Worm (Caenorhabditis elegans): Measurements from ENCODE around the gene C25F9.16.

The C25F9.16 gene

ce11 chrV:19416475-19416874, 17.7 kb upstream of the C25F9.16 start, which contains the start of the genes C25F9.4 and C25F9.9:
Gene C25F9.4 (minus strand): TSS chrV:19416575.
Gene C25F9.9 (plus strand): TSS chrV:19416611.
- TF ChIP-seq nhr-76 (tag; optimal IDR thresholded peaks at IDR 0.05) (no peak), daf-8 (GFP tag; IDR thresholded peaks at IDR 0.05) (no peak), nhr-42 (GFP tag; IDR thresholded peaks at IDR 0.05) (no peak), ceh-44 (GFP tag; IDR thresholded peaks at IDR 0.05) (no peak), pqm-1 (tag; optimal IDR thresholded peaks at IDR 0.05) (peak; percentile 41), zip-11 (GFP tag; IDR thresholded peaks at IDR 0.05) (no peak), ceh-82 (tag; optimal IDR thresholded peaks at IDR 0.05) (no peak), unc-62 (GFP tag; optimal IDR thresholded peaks at IDR 0.05 in 1 of 2) (peak in 1 of 2 experiments; percentile 29), unc-62 (tag; optimal IDR thresholded peaks at IDR 0.05) (no peak), lin-39 (tag; optimal IDR thresholded peaks at IDR 0.05) (no peak), nhr-41 (GFP tag; IDR thresholded peaks at IDR 0.05) (no peak), gei-8 (GFP tag; optimal IDR thresholded peaks at IDR 0.05) (no peak), F26F4.8 (GFP tag; conservative IDR thresholded peaks at IDR 0.05) (no peak), dmd-6 (GFP tag; IDR thresholded peaks at IDR 0.05) (peak; percentile 36; the same call in 1 of the 2 replicates), mxl-3 (GFP tag; optimal IDR thresholded peaks at IDR 0.05) (no peak), egl-27 (tag; optimal IDR thresholded peaks at IDR 0.05) (no peak), fkh-10 (GFP tag; optimal IDR thresholded peaks at IDR 0.05) (no peak), nhr-28 (tag; optimal IDR thresholded peaks at IDR 0.05) (peak; percentile 20), ceh-28 (tag; optimal IDR thresholded peaks at IDR 0.05) (no peak), daf-16 (GFP tag; optimal IDR thresholded peaks at IDR 0.05) (no peak), daf-16 (tag; optimal IDR thresholded peaks at IDR 0.05) (peak; percentile 27), sdz-12 (GFP tag; optimal IDR thresholded peaks at IDR 0.05) (no peak)

ce11 chrV:19417836-19418235, 16.4 kb upstream of the C25F9.16 start, which contains the start of gene C25F9.15:
Gene C25F9.15 (plus strand): TSS chrV:19418136.
- TF ChIP-seq dve-1 (tag; optimal IDR thresholded peaks at IDR 0.05; ENCODE audit: insufficient read depth) (peak; percentile 30), daf-16 (GFP tag; optimal IDR thresholded peaks at IDR 0.05) (no peak), daf-16 (tag; optimal IDR thresholded peaks at IDR 0.05) (no peak), nhr-77 (tag; optimal IDR thresholded peaks at IDR 0.05) (no peak), mdl-1 (tag; optimal IDR thresholded peaks at IDR 0.05) (no peak), pqm-1 (tag; optimal IDR thresholded peaks at IDR 0.05) (peak; percentile 34), nhr-102 (tag; optimal IDR thresholded peaks at IDR 0.05) (no peak), nhr-28 (tag; optimal IDR thresholded peaks at IDR 0.05) (peak; percentile 30), aly-2 (tag; optimal IDR thresholded peaks at IDR 0.05) (no peak)

- peak; percentile 6 for TF ChIP-seq nhr-28 (tag; optimal IDR thresholded peaks at IDR 0.05)
- peak; percentile 94 for TF ChIP-seq php-3 (GFP tag; IDR thresholded peaks at IDR 0.05)
Measured at ce11 chrV:19419301-19419700, 14.9 kb upstream of the C25F9.16 start.

- TF ChIP-seq nhr-102 (tag; optimal IDR thresholded peaks at IDR 0.05), result no peak
- no peak for TF ChIP-seq spr-3 (GFP tag; optimal IDR thresholded peaks at IDR 0.05)
Measured at ce11 chrV:19421131-19421530, 13.1 kb upstream of the C25F9.16 start, which contains the start of gene C25F9.2. Gene C25F9.2 (plus strand): TSS chrV:19421471.

ce11 chrV:19428097-19428496, 6.1 kb upstream of the C25F9.16 start:
- TF ChIP-seq hlh-30 (tag; optimal IDR thresholded peaks at IDR 0.05; ENCODE audit: insufficient read depth) (peak; percentile 77), hlh-11 (tag; optimal IDR thresholded peaks at IDR 0.05) (peak; percentile 11), Y75B8A.6 (GFP tag; IDR thresholded peaks at IDR 0.05) (no peak), mxl-3 (GFP tag; optimal IDR thresholded peaks at IDR 0.05) (peak; percentile 19), unc-62 (GFP tag; optimal IDR thresholded peaks at IDR 0.05 in 1 of 2) (peak in 1 of 2 experiments; percentile 61), unc-62 (tag; optimal IDR thresholded peaks at IDR 0.05) (no peak), ZK337.2 (GFP tag; IDR thresholded peaks at IDR 0.05) (no peak)
